Fruit fly (Drosophila melanogaster) whole organism, embryonic: ENCODE measurements around the gene CIA30.

Experiments used
- Ada2b ChIP-seq: fragments of 200-800 bp; sonication (Bioruptor generic); IDR thresholded peaks from 2 replicates; pipeline ENCODE4 v1.3.6; 2022; ENCODE audit warnings: missing biosample characterization, missing genetic modification characterization
- B-H1 ChIP-seq: fragments of 200-800 bp; sonication (Bioruptor generic); IDR thresholded peaks from 3 replicates; pipeline ENCODE4 v1.3.6; 2022; ENCODE audit warnings: missing biosample characterization, missing genetic modification characterization
- CG10274 ChIP-seq: fragments of 200-800 bp; sonication (Bioruptor generic); optimal IDR thresholded peaks from 3 replicates; lab custom pipeline; 2017; ENCODE audit warnings: missing biosample characterization, mild to moderate bottlenecking, missing genetic modification characterization
- CG11085 ChIP-seq: fragments of 200-800 bp; sonication (Bioruptor generic); IDR thresholded peaks from 2 replicates; pipeline ENCODE4 v1.3.6; 2022; ENCODE audit warnings: missing biosample characterization, missing genetic modification characterization
- CG11247 ChIP-seq: fragments of 200-800 bp; sonication (Bioruptor generic); IDR thresholded peaks from 2 replicates; pipeline ENCODE4 v1.3.6; 2022; ENCODE audit warnings: missing biosample characterization, missing genetic modification characterization
- CG15601 ChIP-seq: fragments of 200-800 bp; sonication (Bioruptor generic); optimal IDR thresholded peaks from 3 replicates; lab custom pipeline; 2019; ENCODE audit warnings: missing biosample characterization, mild to moderate bottlenecking, missing genetic modification characterization, moderate library complexity
- CG17829 ChIP-seq: fragments of 200-800 bp; optimal IDR thresholded peaks from 2 replicates; lab custom pipeline; 2019; ENCODE audit warnings: missing biosample characterization, mild to moderate bottlenecking, missing genetic modification characterization, moderate library complexity
- CG2889 ChIP-seq: fragments of 200-800 bp; sonication (Bioruptor generic); IDR thresholded peaks from 3 replicates; pipeline ENCODE4 v1.3.6; 2022; ENCODE audit warnings: missing biosample characterization, missing genetic modification characterization
- CG34376 ChIP-seq: fragments of 200-800 bp; sonication (Bioruptor generic); optimal IDR thresholded peaks from 2 replicates; lab custom pipeline; 2018; ENCODE audit warnings: missing biosample characterization, mild to moderate bottlenecking, missing genetic modification characterization
- CG3995 ChIP-seq: fragments of 200-800 bp; sonication (Bioruptor generic); optimal IDR thresholded peaks from 3 replicates; lab custom pipeline; 2016; ENCODE audit warnings: missing biosample characterization, missing genetic modification characterization
- CG6765 ChIP-seq: fragments of 200-800 bp; sonication (Bioruptor generic); optimal IDR thresholded peaks from 3 replicates; lab custom pipeline; 2017; ENCODE audit warnings: missing biosample characterization, mild to moderate bottlenecking, missing genetic modification characterization
- CG6791 ChIP-seq: fragments of 200-800 bp; sonication (Bioruptor generic); IDR thresholded peaks from 3 replicates; pipeline ENCODE4 v1.3.6; 2022; ENCODE audit warnings: missing biosample characterization, missing genetic modification characterization; ENCODE audit not compliant: partially characterized antibody
- CG7928 ChIP-seq: fragments of 200-800 bp; sonication (Bioruptor generic); optimal IDR thresholded peaks from 2 replicates; lab custom pipeline; 2017; ENCODE audit warnings: missing biosample characterization, mild to moderate bottlenecking, missing genetic modification characterization
- CG8290 ChIP-seq, 3 experiments: fragments of 200-800 bp; sonication (Bioruptor generic); optimal IDR thresholded peaks; 2 replicates each; lab custom pipeline; 2016 to 2019; ENCODE audit warnings: missing biosample characterization in 3 of 3, missing genetic modification characterization in 3 of 3, mild to moderate bottlenecking in 2 of 3, moderate library complexity in 1 of 3
- CG8944 ChIP-seq: fragments of 200-800 bp; sonication (Bioruptor generic); optimal IDR thresholded peaks from 3 replicates; lab custom pipeline; 2016; ENCODE audit warnings: missing biosample characterization, missing genetic modification characterization
- CHES-1-like ChIP-seq: fragments of 200-800 bp; sonication (Bioruptor generic); optimal IDR thresholded peaks from 2 replicates; lab custom pipeline; 2016; ENCODE audit warnings: missing biosample characterization, missing genetic modification characterization
- Ets97D ChIP-seq: fragments of 200-800 bp; sonication (Bioruptor generic); optimal IDR thresholded peaks from 3 replicates; lab custom pipeline; 2016; ENCODE audit warnings: missing biosample characterization, missing genetic modification characterization
- Hand ChIP-seq: fragments of 200-800 bp; sonication (Bioruptor generic); optimal IDR thresholded peaks from 2 replicates; lab custom pipeline; 2017; ENCODE audit warnings: mild to moderate bottlenecking, missing biosample characterization, missing genetic modification reagents, missing genetic modification characterization
- HmgD ChIP-seq: fragments of 200-800 bp; sonication (Bioruptor generic); optimal IDR thresholded peaks from 3 replicates; lab custom pipeline; 2016; ENCODE audit warnings: missing biosample characterization, missing genetic modification characterization
- Hr3 ChIP-seq: fragments of 200-800 bp; sonication (Bioruptor generic); optimal IDR thresholded peaks from 3 replicates; lab custom pipeline; 2016; ENCODE audit warnings: missing biosample characterization, missing genetic modification characterization
- Hr39 ChIP-seq: fragments of >200 bp; optimal IDR thresholded peaks from 2 replicates; lab custom pipeline; 2017
- Mad ChIP-seq: fragments of 200-800 bp; sonication (Bioruptor generic); optimal IDR thresholded peaks from 2 replicates; lab custom pipeline; 2016; ENCODE audit warnings: missing biosample characterization, missing genetic modification characterization
- Med ChIP-seq: fragments of 200-800 bp; sonication (Bioruptor generic); peaks from one replicate; lab custom pipeline; 2016; ENCODE audit warnings: missing biosample characterization, missing genetic modification characterization, mild to moderate bottlenecking, inconsistent platforms, moderate library complexity
- Myb ChIP-seq: fragments of 200-800 bp; sonication (Bioruptor generic); optimal IDR thresholded peaks from 2 replicates; lab custom pipeline; 2016; ENCODE audit warnings: missing biosample characterization, missing genetic modification characterization
- Optix ChIP-seq: fragments of 200-800 bp; sonication (Bioruptor generic); IDR thresholded peaks from 3 replicates; pipeline ENCODE4 v1.3.6; 2022; ENCODE audit warnings: missing biosample characterization, missing genetic modification characterization
- Pdp1 ChIP-seq, 2 experiments: fragments of 200-800 bp; sonication (Bioruptor generic); optimal IDR thresholded peaks; 3 replicates each; lab custom pipeline; 2016; ENCODE audit warnings: missing biosample characterization in 2 of 2, missing genetic modification characterization in 2 of 2, mild to moderate bottlenecking in 1 of 2, moderate library complexity in 1 of 2
- Rx ChIP-seq: fragments of 200-800 bp; sonication (Bioruptor generic); IDR thresholded peaks from 2 replicates; pipeline ENCODE4 v1.3.6; 2022; ENCODE audit warnings: missing biosample characterization, missing genetic modification characterization
- Vsx1 ChIP-seq: fragments of 200-800 bp; sonication (Bioruptor generic); optimal IDR thresholded peaks from 2 replicates; lab custom pipeline; 2017; ENCODE audit warnings: missing biosample characterization, mild to moderate bottlenecking, missing genetic modification characterization, missing genetic modification reagents
- bab2 ChIP-seq: fragments of 200-800 bp; sonication (Bioruptor generic); optimal IDR thresholded peaks from 2 replicates; lab custom pipeline; 2016; ENCODE audit warnings: missing biosample characterization, missing genetic modification characterization
- chm ChIP-seq: fragments of 200-800 bp; sonication (Bioruptor generic); IDR thresholded peaks from 2 replicates; pipeline ENCODE4 v1.3.6; 2022; ENCODE audit warnings: missing biosample characterization, missing genetic modification characterization
- dan ChIP-seq: fragments of 200-800 bp; sonication (Bioruptor generic); IDR thresholded peaks from 2 replicates; pipeline ENCODE4 v1.3.6; 2022; ENCODE audit warnings: missing biosample characterization, missing genetic modification characterization
- dmrt11E ChIP-seq: fragments of 200-800 bp; sonication (Bioruptor generic); optimal IDR thresholded peaks from 3 replicates; lab custom pipeline; 2018; ENCODE audit warnings: missing biosample characterization, mild to moderate bottlenecking, missing genetic modification characterization, moderate library complexity
- dmrt99B ChIP-seq: fragments of 200-800 bp; sonication (Bioruptor generic); optimal IDR thresholded peaks from 2 replicates; lab custom pipeline; 2018; ENCODE audit warnings: missing biosample characterization, mild to moderate bottlenecking, missing genetic modification characterization, moderate library complexity
- dpn ChIP-seq, 2 experiments: fragments of 200-800 bp; sonication (Bioruptor generic); optimal IDR thresholded peaks; 3 replicates each; lab custom pipeline; 2016; ENCODE audit warnings: missing biosample characterization in 2 of 2, missing genetic modification characterization in 2 of 2
- dysf ChIP-seq: fragments of 200-800 bp; sonication (Bioruptor generic); IDR thresholded peaks from 3 replicates; pipeline ENCODE4 v1.3.6; 2022; ENCODE audit warnings: missing biosample characterization, missing genetic modification characterization
- esg ChIP-seq: fragments of 200-800 bp; sonication (Bioruptor generic); conservative IDR thresholded peaks from 2 replicates; pipeline ENCODE4 v1.3.6; 2022; ENCODE audit warnings: missing biosample characterization, missing genetic modification characterization
- gcm ChIP-seq: fragments of 200-800 bp; sonication (Bioruptor generic); optimal IDR thresholded peaks from 2 replicates; lab custom pipeline; 2019; ENCODE audit warnings: missing biosample characterization, mild to moderate bottlenecking, missing genetic modification characterization, moderate library complexity
- gfzf ChIP-seq: fragments of 200-800 bp; sonication (Bioruptor generic); optimal IDR thresholded peaks from 2 replicates; lab custom pipeline; 2016; ENCODE audit warnings: missing biosample characterization, mild to moderate bottlenecking, missing genetic modification characterization, moderate library complexity
- h ChIP-seq: fragments of >200 bp; optimal IDR thresholded peaks from 2 replicates; lab custom pipeline; 2017
- hth ChIP-seq: fragments of >200 bp; optimal IDR thresholded peaks from 2 replicates; lab custom pipeline; 2017; ENCODE audit warnings: inconsistent platforms
- kni ChIP-seq: fragments of 200-800 bp; sonication (Bioruptor generic); optimal IDR thresholded peaks from 3 replicates; lab custom pipeline; 2017; ENCODE audit warnings: mild to moderate bottlenecking, missing biosample characterization, missing genetic modification reagents, missing genetic modification characterization
- knrl ChIP-seq: fragments of 200-800 bp; sonication (Bioruptor generic); IDR thresholded peaks from 3 replicates; pipeline ENCODE4 v1.3.6; 2022; ENCODE audit warnings: missing biosample characterization, missing genetic modification characterization; ENCODE audit not compliant: partially characterized antibody
- lab ChIP-seq: fragments of 200-800 bp; sonication (Bioruptor generic); optimal IDR thresholded peaks from 3 replicates; lab custom pipeline; 2017; ENCODE audit warnings: missing biosample characterization, missing genetic modification characterization, mild to moderate bottlenecking, moderate library complexity, missing genetic modification reagents
- lilli ChIP-seq: fragments of 200-800 bp; sonication (Bioruptor generic); optimal IDR thresholded peaks from 3 replicates; lab custom pipeline; 2016; ENCODE audit warnings: missing biosample characterization, missing genetic modification characterization
- nmo ChIP-seq: fragments of 200-800 bp; sonication (Bioruptor generic); optimal IDR thresholded peaks from 2 replicates; lab custom pipeline; 2018; ENCODE audit warnings: missing biosample characterization, mild to moderate bottlenecking, missing genetic modification characterization, moderate library complexity
- odd ChIP-seq: fragments of 200-800 bp; sonication (Bioruptor generic); optimal IDR thresholded peaks from 2 replicates; lab custom pipeline; 2017; ENCODE audit warnings: missing biosample characterization, mild to moderate bottlenecking, missing genetic modification characterization
- pb ChIP-seq: fragments of 200-800 bp; sonication (Bioruptor generic); optimal IDR thresholded peaks from 3 replicates; lab custom pipeline; 2016; ENCODE audit warnings: missing biosample characterization, missing genetic modification characterization
- phol ChIP-seq: fragments of 200-800 bp; sonication (Bioruptor generic); optimal IDR thresholded peaks from 3 replicates; lab custom pipeline; 2018; ENCODE audit warnings: missing biosample characterization, mild to moderate bottlenecking, missing genetic modification characterization, moderate library complexity
- pnt ChIP-seq: fragments of 200-800 bp; sonication (Bioruptor generic); optimal IDR thresholded peaks from 3 replicates; lab custom pipeline; 2016; ENCODE audit warnings: missing biosample characterization, missing genetic modification characterization
- prd ChIP-seq, 3 experiments: fragments of >200 bp in 2 of 3; fragments of 200-800 bp in 1 of 3; sonication (Bioruptor generic) in 1 of 3; optimal IDR thresholded peaks in 2 of 3; IDR thresholded peaks in 1 of 3; 2 replicates in 2 of 3; 3 replicates in 1 of 3; pipeline versions ENCODE4 v1.3.6 to Lab custom; 2017 to 2022; ENCODE audit warnings: missing biosample characterization in 1 of 3, missing genetic modification characterization in 1 of 3
- slbo ChIP-seq: fragments of 200-800 bp; sonication (Bioruptor generic); IDR thresholded peaks from 2 replicates; pipeline ENCODE4 v1.3.6; 2022; ENCODE audit warnings: missing biosample characterization, missing genetic modification characterization
- vvl ChIP-seq: fragments of 200-800 bp; sonication (Bioruptor generic); IDR thresholded peaks from 2 replicates; pipeline ENCODE4 v1.3.6; 2022; ENCODE audit warnings: missing biosample characterization, missing genetic modification characterization

Gene CIA30

dm6 chr3R:29711434-29711833 lies 25.3 kb upstream of the CIA30 start (continued):
- TF ChIP-seq CG2889 (GFP tag; lab: Robert Waterston, UW) (no peak), gcm (no peak), CG34376 (no peak), dpn (GFP tag; optimal IDR thresholded peaks at IDR 0.05; lab: Kevin White, UChicago) (no peak), CG3995 (GFP tag; lab: Kevin White, UChicago) (no peak), dmrt99B (tag; lab: Kevin White, UChicago) (peak; percentile 49), Optix (GFP tag; lab: Robert Waterston, UW) (peak; percentile 46; the same call in 1 of the 3 replicates), dmrt11E (peak; percentile 46), Hand (GFP tag; lab: Kevin White, UChicago) (no peak), knrl (no peak), CG7928 (GFP tag; lab: Kevin White, UChicago) (no peak), dysf (GFP tag; lab: Robert Waterston, UW) (0 out of 3 replicates have a peak, but pooled peaks have one; percentile 41), nmo (GFP tag; lab: Kevin White, UChicago) (no peak), Med (GFP tag; lab: Kevin White, UChicago) (peak; percentile 53), Myb (no peak), odd (GFP tag; lab: Kevin White, UChicago) (no peak), Hr39 (lab: Kevin White, UChicago) (no peak), prd (optimal IDR thresholded peaks at IDR 0.05; lab: Kevin White, UChicago) (no peak), prd (GFP tag; IDR thresholded peaks at IDR 0.05; lab: Robert Waterston, UW) (peak; percentile 55; the same call in 2 of the 3 replicates), Ets97D (GFP tag; lab: Kevin White, UChicago) (no peak), CG11085 (no peak), Pdp1 (GFP tag; optimal IDR thresholded peaks at IDR 0.05; lab: Kevin White, UChicago) (no peak), Rx (GFP tag; lab: Robert Waterston, UW) (no peak), lilli (GFP tag; lab: Kevin White, UChicago) (no peak), CG8290 (GFP tag; optimal IDR thresholded peaks at IDR 0.05; lab: Kevin White, UChicago) (no peak), CG8290 (tag; optimal IDR thresholded peaks at IDR 0.05; lab: Kevin White, UChicago) (no peak), CHES-1-like (GFP tag; lab: Kevin White, UChicago) (no peak), CG6791 (GFP tag; lab: Robert Waterston, UW) (no peak), CG6765 (no peak), chm (GFP tag; lab: Robert Waterston, UW) (no peak), Vsx1 (GFP tag; lab: Kevin White, UChicago) (no peak), Ada2b (0 out of 2 replicates have a peak, but pooled peaks have one; percentile 15), lab (GFP tag; lab: Kevin White, UChicago) (no peak), gfzf (GFP tag; lab: Kevin White, UChicago) (no peak), esg (GFP tag; lab: Robert Waterston, UW) (no peak), pnt (GFP tag; lab: Kevin White, UChicago) (no peak), pb (no peak), bab2 (GFP tag; lab: Kevin White, UChicago) (no peak), phol (tag; lab: Kevin White, UChicago) (peak; percentile 19), slbo (GFP tag; lab: Robert Waterston, UW) (no peak), B-H1 (GFP tag; lab: Robert Waterston, UW) (no peak), dan (GFP tag; lab: Robert Waterston, UW) (no peak), CG15601 (tag; lab: Kevin White, UChicago) (no peak), CG8944 (no peak), Mad (GFP tag; lab: Kevin White, UChicago) (no peak), CG11247 (GFP tag; lab: Robert Waterston, UW) (no peak), CG10274 (GFP tag; lab: Kevin White, UChicago) (no peak), HmgD (GFP tag; lab: Kevin White, UChicago) (no peak), hth (lab: Kevin White, UChicago) (no peak), vvl (GFP tag; lab: Robert Waterston, UW) (0 out of 2 replicates have a peak, but pooled peaks have one; percentile 17), h (lab: Kevin White, UChicago) (no peak), CG17829 (tag; lab: Kevin White, UChicago) (no peak), kni (GFP tag; lab: Kevin White, UChicago) (no peak), Hr3 (no peak)
